Fruit fly (Drosophila melanogaster) whole organism, adult: ENCODE results near the gene Prosbeta7.

Experiments
- CG11617 ChIP-seq: fragments of 200-800 bp; sonication (Bioruptor generic); optimal IDR thresholded peaks from 2 replicates; lab custom pipeline; 2017; ENCODE audit warnings: mild to moderate bottlenecking, missing biosample characterization, missing genetic modification reagents, missing genetic modification characterization
- CG12768 ChIP-seq: fragments of 200-800 bp; sonication (Bioruptor generic); optimal IDR thresholded peaks from 2 replicates; lab custom pipeline; 2017; ENCODE audit warnings: missing biosample characterization, missing genetic modification characterization, mild to moderate bottlenecking, moderate library complexity, missing genetic modification reagents
- CG14711 ChIP-seq: fragments of 200-800 bp; sonication (Bioruptor generic); optimal IDR thresholded peaks from 2 replicates; lab custom pipeline; 2018; ENCODE audit warnings: missing biosample characterization, mild to moderate bottlenecking, missing genetic modification characterization, moderate library complexity
- CG1620 ChIP-seq: fragments of 200-800 bp; sonication (Bioruptor generic); optimal IDR thresholded peaks from 2 replicates; lab custom pipeline; 2016; ENCODE audit warnings: missing biosample characterization, missing genetic modification characterization
- CG33017 ChIP-seq: fragments of 200-800 bp; sonication (Bioruptor generic); optimal IDR thresholded peaks from 2 replicates; lab custom pipeline; 2018; ENCODE audit warnings: missing biosample characterization, mild to moderate bottlenecking, missing genetic modification characterization, moderate library complexity
- CG5204 ChIP-seq: fragments of 200-800 bp; sonication (Bioruptor generic); optimal IDR thresholded peaks from 2 replicates; lab custom pipeline; 2016; ENCODE audit warnings: missing biosample characterization, missing genetic modification characterization
- CG7045 ChIP-seq: fragments of 200-800 bp; sonication (Bioruptor generic); optimal IDR thresholded peaks from 2 replicates; lab custom pipeline; 2017; ENCODE audit warnings: missing biosample characterization, mild to moderate bottlenecking, missing genetic modification characterization
- CG7101 ChIP-seq: fragments of 200-800 bp; sonication (Bioruptor generic); optimal IDR thresholded peaks from 2 replicates; lab custom pipeline; 2018; ENCODE audit warnings: missing biosample characterization, mild to moderate bottlenecking, missing genetic modification characterization, moderate library complexity
- Clk ChIP-seq: fragments of 200-800 bp; sonication (Bioruptor generic); optimal IDR thresholded peaks from 2 replicates; lab custom pipeline; 2017; ENCODE audit warnings: missing biosample characterization, missing genetic modification characterization
- Crg-1 ChIP-seq: fragments of 200-800 bp; sonication (Bioruptor generic); optimal IDR thresholded peaks from 2 replicates; lab custom pipeline; 2016; ENCODE audit warnings: missing biosample characterization, missing genetic modification characterization
- Hr96 ChIP-seq: fragments of 200-800 bp; sonication (Bioruptor generic); optimal IDR thresholded peaks from 2 replicates; lab custom pipeline; 2016; ENCODE audit warnings: missing biosample characterization, missing genetic modification characterization
- Mnt ChIP-seq: fragments of 200-800 bp; sonication (Bioruptor generic); optimal IDR thresholded peaks from 2 replicates; lab custom pipeline; 2016; ENCODE audit warnings: missing biosample characterization, mild to moderate bottlenecking, missing genetic modification characterization
- bab1 ChIP-seq: fragments of 200-800 bp; sonication (Bioruptor generic); optimal IDR thresholded peaks from 3 replicates; lab custom pipeline; 2019; ENCODE audit warnings: missing biosample characterization, mild to moderate bottlenecking, missing genetic modification characterization, moderate library complexity
- cic ChIP-seq: fragments of 200-800 bp; sonication (Bioruptor generic); optimal IDR thresholded peaks from 2 replicates; lab custom pipeline; 2017; ENCODE audit warnings: missing biosample characterization, mild to moderate bottlenecking, missing genetic modification characterization, moderate library complexity
- cnc ChIP-seq, 2 experiments: fragments of >200 bp; optimal IDR thresholded peaks; 2 replicates each; lab custom pipeline; 2017
- kay ChIP-seq: fragments of 200-800 bp; sonication (Bioruptor generic); peaks from one replicate; lab custom pipeline; 2016; ENCODE audit warnings: missing biosample characterization, missing genetic modification characterization, borderline replicate concordance
- ovo ChIP-seq: fragments of 200-800 bp; sonication (Bioruptor generic); optimal IDR thresholded peaks from 2 replicates; lab custom pipeline; 2016; ENCODE audit warnings: missing biosample characterization, missing genetic modification characterization
- pad ChIP-seq: fragments of 200-800 bp; sonication (Bioruptor generic); optimal IDR thresholded peaks from 3 replicates; lab custom pipeline; 2017; ENCODE audit warnings: missing biosample characterization, missing genetic modification characterization, mild to moderate bottlenecking, moderate library complexity, missing genetic modification reagents
- tj ChIP-seq: fragments of 200-800 bp; sonication (Bioruptor generic); optimal IDR thresholded peaks from 3 replicates; lab custom pipeline; 2017; ENCODE audit warnings: missing biosample characterization, mild to moderate bottlenecking, missing genetic modification characterization, moderate library complexity
- toe ChIP-seq: fragments of 200-800 bp; sonication (Bioruptor generic); optimal IDR thresholded peaks from 2 replicates; lab custom pipeline; 2016; ENCODE audit warnings: missing biosample characterization, missing genetic modification characterization

The Prosbeta7 gene

dm6 chr3R:5371563-5371962 is 13.4 kb upstream of the Prosbeta7 start, which contains the start of gene Polr2F:
TSS of gene Polr2F (plus strand) at chr3R:5371795.
- no peak for TF ChIP-seq kay (GFP tag; lab: Kevin White, UChicago)
- peak; percentile 81 for TF ChIP-seq CG12768
- no peak for TF ChIP-seq cnc (optimal IDR thresholded peaks at IDR 0.05; lab: Kevin White, UChicago)
- peak; percentile 67 for TF ChIP-seq cic (GFP tag; lab: Kevin White, UChicago)
- TF ChIP-seq CG5204 (GFP tag; lab: Kevin White, UChicago), result peak; percentile 83
- peak; percentile 57 for TF ChIP-seq CG33017
- peak; percentile 66 for TF ChIP-seq CG11617 (GFP tag; lab: Kevin White, UChicago)
- TF ChIP-seq pad (GFP tag; lab: Kevin White, UChicago), result peak; percentile 80
- peak; percentile 87 for TF ChIP-seq CG7101 (tag; lab: Kevin White, UChicago)
- peak; percentile 81 for TF ChIP-seq Hr96
- TF ChIP-seq Mnt (GFP tag; lab: Kevin White, UChicago), result peak; percentile 97
- peak; percentile 72 for TF ChIP-seq bab1
- peak; percentile 68 for TF ChIP-seq CG14711 (tag; lab: Kevin White, UChicago)
- TF ChIP-seq toe, result peak; percentile 85
- peak; percentile 69 for TF ChIP-seq CG7045
- peak; percentile 85 for TF ChIP-seq ovo (GFP tag; lab: Kevin White, UChicago)
- peak; percentile 76 for TF ChIP-seq Clk (GFP tag; lab: Kevin White, UChicago)
- peak; percentile 50 for TF ChIP-seq tj
- TF ChIP-seq CG1620 (GFP tag; lab: Kevin White, UChicago), result peak; percentile 93
- peak; percentile 91 for TF ChIP-seq Crg-1 (GFP tag; lab: Kevin White, UChicago)

dm6 chr3R:5369490-5370001 is 11.4 kb upstream of the Prosbeta7 start, which contains the start of the genes CG31542 and CG34277:
TSS of gene CG31542 (plus strand) at chr3R:5369540.
TSS of gene CG34277 (plus strand) at chr3R:5369540.
- TF ChIP-seq CG7045 (no peak), tj (no peak), CG12768 (no peak), ovo (GFP tag; lab: Kevin White, UChicago) (no peak), CG1620 (GFP tag; lab: Kevin White, UChicago) (no peak), bab1 (no peak), Hr96 (no peak), CG5204 (GFP tag; lab: Kevin White, UChicago) (no peak), Mnt (GFP tag; lab: Kevin White, UChicago) (no peak), CG14711 (tag; lab: Kevin White, UChicago) (no peak), CG7101 (tag; lab: Kevin White, UChicago) (no peak), CG33017 (no peak), kay (GFP tag; lab: Kevin White, UChicago) (no peak), cnc (optimal IDR thresholded peaks at IDR 0.05; lab: Kevin White, UChicago) (no peak), toe (no peak), cic (GFP tag; lab: Kevin White, UChicago) (no peak), CG11617 (GFP tag; lab: Kevin White, UChicago) (no peak)

dm6 chr3R:5368170-5368781 is 10.1 kb upstream of the Prosbeta7 start, which contains the start of gene Cerk:
TSS of gene Cerk (minus strand) at chr3R:5368306.
- TF ChIP-seq Crg-1 (GFP tag; lab: Kevin White, UChicago) (peak; percentile 50), Clk (GFP tag; lab: Kevin White, UChicago) (peak; percentile 18), ovo (GFP tag; lab: Kevin White, UChicago) (peak; percentile 86), CG11617 (GFP tag; lab: Kevin White, UChicago) (no peak), CG7101 (tag; lab: Kevin White, UChicago) (peak; percentile 53), CG7045 (no peak), pad (GFP tag; lab: Kevin White, UChicago) (no peak), CG1620 (GFP tag; lab: Kevin White, UChicago) (peak; percentile 39), Hr96 (peak; percentile 42), toe (peak; percentile 46), CG5204 (GFP tag; lab: Kevin White, UChicago) (no peak), tj (no peak), bab1 (peak; percentile 63), Mnt (GFP tag; lab: Kevin White, UChicago) (peak; percentile 47)

- TF ChIP-seq CG1620 (GFP tag; lab: Kevin White, UChicago), result no peak
- TF ChIP-seq cnc (optimal IDR thresholded peaks at IDR 0.05; lab: Kevin White, UChicago), result no peak
- TF ChIP-seq kay (GFP tag; lab: Kevin White, UChicago), result no peak
- peak; percentile 90 for TF ChIP-seq tj
- TF ChIP-seq ovo (GFP tag; lab: Kevin White, UChicago), result peak; percentile 90
- TF ChIP-seq CG7101 (tag; lab: Kevin White, UChicago), result no peak
- TF ChIP-seq bab1, result no peak
- TF ChIP-seq toe, result no peak
- no peak for TF ChIP-seq CG5204 (GFP tag; lab: Kevin White, UChicago)
- TF ChIP-seq cic (GFP tag; lab: Kevin White, UChicago), result peak; percentile 87
- TF ChIP-seq Clk (GFP tag; lab: Kevin White, UChicago), result no peak
- TF ChIP-seq Mnt (GFP tag; lab: Kevin White, UChicago), result no peak
- TF ChIP-seq CG12768, result peak; percentile 48
- TF ChIP-seq Hr96, result no peak
- TF ChIP-seq CG33017, result peak; percentile 48
- peak; percentile 21 for TF ChIP-seq CG7045
- no peak for TF ChIP-seq CG14711 (tag; lab: Kevin White, UChicago)
- TF ChIP-seq Crg-1 (GFP tag; lab: Kevin White, UChicago), result no peak
- peak; percentile 59 for TF ChIP-seq pad (GFP tag; lab: Kevin White, UChicago)
- TF ChIP-seq CG11617 (GFP tag; lab: Kevin White, UChicago), result peak; percentile 39
Observed at dm6 chr3R:5367512-5368169, 9.5 kb upstream of the Prosbeta7 start.
